Worm (Caenorhabditis elegans) whole organism, L4 larva: ENCODE measurements around the gene R10E8.8.

Source experiments
- F10B5.3 ChIP-seq: sonication (generic microtip); optimal IDR thresholded peaks from 2 replicates; lab custom pipeline; 2016; ENCODE audit warnings: mild to moderate bottlenecking, missing genetic modification characterization, missing compliant biosample characterization
- F26F4.8 ChIP-seq: fragments of 200-800 bp; sonication (Bioruptor generic); conservative IDR thresholded peaks from 2 replicates; pipeline ENCODE4 v1.3.6; 2022; ENCODE audit warnings: missing genetic modification characterization, missing compliant biosample characterization
- F44E2.7 ChIP-seq: fragments of 200-800 bp; sonication (Bioruptor generic); IDR thresholded peaks from 2 replicates; pipeline ENCODE4 v2.1.2; 2022; ENCODE audit warnings: missing genetic modification characterization, missing compliant biosample characterization
- F49E8.2 ChIP-seq: sonication (generic microtip); optimal IDR thresholded peaks from 2 replicates; lab custom pipeline; 2016; ENCODE audit warnings: missing compliant biosample characterization, mild to moderate bottlenecking, missing genetic modification characterization, borderline replicate concordance
- R02D3.7 ChIP-seq: fragments of 150-350 bp; sonication (generic microtip); optimal IDR thresholded peaks from 3 replicates; lab custom pipeline; 2014; ENCODE audit warnings: missing biosample characterization, missing genetic modification characterization
- T20F7.1 ChIP-seq: fragments of 200-800 bp; sonication (Bioruptor generic); optimal IDR thresholded peaks from 2 replicates; lab custom pipeline; 2018; ENCODE audit warnings: mild to moderate bottlenecking, missing genetic modification characterization, missing compliant biosample characterization
- T26A8.4 ChIP-seq: fragments of 200-800 bp; sonication (Bioruptor generic); IDR thresholded peaks from 2 replicates; pipeline ENCODE4 v1.3.6; 2022; ENCODE audit warnings: missing genetic modification characterization, missing compliant biosample characterization
- Y75B8A.6 ChIP-seq: fragments of 200-800 bp; sonication (Bioruptor generic); IDR thresholded peaks from 2 replicates; pipeline ENCODE4 v1.3.6; 2022; ENCODE audit warnings: missing genetic modification reagents, missing genetic modification characterization, missing compliant biosample characterization
- ZK337.2 ChIP-seq: fragments of 200-800 bp; sonication (Bioruptor generic); IDR thresholded peaks from 2 replicates; pipeline ENCODE4 v1.3.6; 2022; ENCODE audit warnings: missing genetic modification reagents, missing genetic modification characterization, missing compliant biosample characterization
- ZK546.5 ChIP-seq, 2 experiments: sonication (generic microtip); optimal IDR thresholded peaks; 2 replicates each; lab custom pipeline; 2017; ENCODE audit warnings: missing biosample characterization in 2 of 2, missing genetic modification characterization in 2 of 2
- aha-1 ChIP-seq: fragments of 150-350 bp; peaks from one replicate; lab custom pipeline; 2014; ENCODE audit warnings: missing biosample characterization, missing genetic modification characterization
- ama-1 ChIP-seq: fragments of 150-350 bp; optimal IDR thresholded peaks from 2 replicates; lab custom pipeline; 2014; ENCODE audit warnings: inconsistent platforms, mixed read lengths
- arid-1 ChIP-seq: fragments of 200-800 bp; sonication (Bioruptor generic); conservative IDR thresholded peaks from 2 replicates; pipeline ENCODE4 v1.3.6; 2022; ENCODE audit warnings: missing genetic modification reagents, missing genetic modification characterization, missing compliant biosample characterization
- ceh-28 ChIP-seq: fragments of 150-350 bp; optimal IDR thresholded peaks from 2 replicates; lab custom pipeline; 2014; ENCODE audit warnings: missing biosample characterization, missing genetic modification reagents, missing genetic modification characterization
- ceh-32 ChIP-seq: sonication (generic microtip); optimal IDR thresholded peaks from 2 replicates; lab custom pipeline; 2016; ENCODE audit warnings: mild to moderate bottlenecking, missing genetic modification characterization, missing compliant biosample characterization; ENCODE audit not compliant: poor library complexity
- ceh-62 ChIP-seq: sonication (generic microtip); optimal IDR thresholded peaks from 2 replicates; lab custom pipeline; 2017; ENCODE audit warnings: missing biosample characterization, missing genetic modification characterization
- ceh-82 ChIP-seq: sonication (generic microtip); optimal IDR thresholded peaks from 2 replicates; lab custom pipeline; 2017; ENCODE audit warnings: missing biosample characterization, missing genetic modification characterization
- daf-16 ChIP-seq, 3 experiments: sonication (generic microtip); optimal IDR thresholded peaks; 2 replicates each; lab custom pipeline; 2016 to 2017; ENCODE audit warnings: missing genetic modification characterization in 3 of 3, missing genetic modification reagents in 3 of 3, mild to moderate bottlenecking in 2 of 3, missing compliant biosample characterization in 2 of 3, missing biosample characterization in 1 of 3, moderate library complexity in 1 of 3
- dmd-6 ChIP-seq: fragments of 200-800 bp; sonication (Bioruptor generic); IDR thresholded peaks from 2 replicates; pipeline ENCODE4 v1.3.6; 2022; ENCODE audit warnings: missing genetic modification reagents, missing genetic modification characterization, missing compliant biosample characterization
- dmd-9 ChIP-seq: fragments of 200-800 bp; sonication (Bioruptor generic); IDR thresholded peaks from 2 replicates; pipeline ENCODE4 v1.3.6; 2022; ENCODE audit warnings: missing genetic modification reagents, missing genetic modification characterization, missing compliant biosample characterization
- dpl-1 ChIP-seq: fragments of 150-350 bp; optimal IDR thresholded peaks from 2 replicates; lab custom pipeline; 2014; ENCODE audit warnings: missing biosample characterization, missing genetic modification reagents, missing genetic modification characterization
- duxl-1 ChIP-seq: sonication (generic microtip); optimal IDR thresholded peaks from 2 replicates; lab custom pipeline; 2016; ENCODE audit warnings: mild to moderate bottlenecking, missing genetic modification characterization, moderate library complexity, missing compliant biosample characterization; ENCODE audit not compliant: poor library complexity
- dve-1 ChIP-seq: sonication (generic microtip); optimal IDR thresholded peaks from 2 replicates; lab custom pipeline; 2017; ENCODE audit warnings: antibody characterized with exemption, mild to moderate bottlenecking, missing genetic modification characterization, missing compliant biosample characterization; ENCODE audit not compliant: insufficient read depth
- egl-27 ChIP-seq: sonication (generic microtip); optimal IDR thresholded peaks from 3 replicates; lab custom pipeline; 2017; ENCODE audit warnings: missing biosample characterization, missing genetic modification reagents, missing genetic modification characterization
- egl-43 ChIP-seq: fragments of 200-800 bp; sonication (Bioruptor generic); IDR thresholded peaks from 2 replicates; pipeline ENCODE4 v1.3.6; 2022; ENCODE audit warnings: missing genetic modification reagents, missing genetic modification characterization, missing compliant biosample characterization
- hif-1 ChIP-seq, 2 experiments: sonication (generic microtip); optimal IDR thresholded peaks; 2 replicates each; lab custom pipeline; 2016 to 2017; ENCODE audit warnings: missing compliant biosample characterization in 2 of 2, missing genetic modification characterization in 2 of 2, missing genetic modification reagents in 2 of 2, missing genotype in 2 of 2, mild to moderate bottlenecking in 1 of 2
- hlh-11 ChIP-seq: fragments of 200-800 bp; sonication (Bioruptor generic); optimal IDR thresholded peaks from 2 replicates; lab custom pipeline; 2018; ENCODE audit warnings: mild to moderate bottlenecking, missing genetic modification characterization, missing compliant biosample characterization
- mep-1 ChIP-seq: fragments of 150-350 bp; sonication (generic microtip); optimal IDR thresholded peaks from 3 replicates; lab custom pipeline; 2014; ENCODE audit warnings: missing biosample characterization, missing genetic modification characterization
- mxl-2 ChIP-seq: fragments of 200-800 bp; sonication (Bioruptor generic); conservative IDR thresholded peaks from 2 replicates; pipeline ENCODE4 v1.3.6; 2022; ENCODE audit warnings: missing genetic modification reagents, missing genetic modification characterization, missing compliant biosample characterization
- mxl-3 ChIP-seq: fragments of 200-800 bp; sonication (Bioruptor generic); optimal IDR thresholded peaks from 2 replicates; lab custom pipeline; 2018; ENCODE audit warnings: mild to moderate bottlenecking, missing genetic modification characterization, missing compliant biosample characterization
- nhr-10 ChIP-seq: fragments of 150-350 bp; optimal IDR thresholded peaks from 2 replicates; lab custom pipeline; 2014; ENCODE audit warnings: missing biosample characterization, missing genetic modification characterization
- nhr-111 ChIP-seq: fragments of 200-800 bp; sonication (Bioruptor generic); optimal IDR thresholded peaks from 2 replicates; lab custom pipeline; 2018; ENCODE audit warnings: mild to moderate bottlenecking, missing genetic modification characterization, missing compliant biosample characterization
- nhr-28 ChIP-seq: fragments of 150-350 bp; optimal IDR thresholded peaks from 2 replicates; lab custom pipeline; 2014; ENCODE audit warnings: missing biosample characterization, missing genetic modification characterization
- nhr-6 ChIP-seq: fragments of 150-350 bp; optimal IDR thresholded peaks from 2 replicates; lab custom pipeline; 2014; ENCODE audit warnings: missing biosample characterization, missing genetic modification characterization
- pha-4 ChIP-seq, 2 experiments: fragments of 150-350 bp in 1 of 2; fragments of 200-800 bp in 1 of 2; sonication (Bioruptor generic) in 1 of 2; IDR thresholded peaks in 1 of 2; optimal IDR thresholded peaks in 1 of 2; 2 replicates each; pipeline versions ENCODE4 v1.3.6 to Lab custom; 2014 to 2022; ENCODE audit warnings: missing genetic modification characterization in 2 of 2, missing genetic modification reagents in 2 of 2, missing biosample characterization in 1 of 2, missing compliant biosample characterization in 1 of 2
- php-3 ChIP-seq: fragments of 200-800 bp; sonication (Bioruptor generic); IDR thresholded peaks from 2 replicates; pipeline ENCODE4 v1.3.6; 2022; ENCODE audit warnings: missing genetic modification reagents, missing genetic modification characterization, missing compliant biosample characterization
- pqm-1 ChIP-seq: sonication (generic microtip); optimal IDR thresholded peaks from 2 replicates; lab custom pipeline; 2017; ENCODE audit warnings: missing biosample characterization, missing genetic modification characterization
- rbr-2 ChIP-seq: sonication (generic microtip); optimal IDR thresholded peaks from 2 replicates; lab custom pipeline; 2016; ENCODE audit warnings: missing genotype, missing genetic modification characterization, missing compliant biosample characterization
- snpc-4 ChIP-seq: fragments of 150-350 bp; optimal IDR thresholded peaks from 2 replicates; lab custom pipeline; 2014; ENCODE audit warnings: missing biosample characterization, missing genetic modification characterization
- unc-130 ChIP-seq: sonication (generic microtip); optimal IDR thresholded peaks from 2 replicates; lab custom pipeline; 2016; ENCODE audit warnings: missing genetic modification reagents, missing genetic modification characterization, missing compliant biosample characterization
- unc-62 ChIP-seq, 3 experiments: fragments of 150-350 bp in 1 of 3; sonication (generic microtip); optimal IDR thresholded peaks in 2 of 3; peaks in 1 of 3; 1 replicate in 1 of 3; 2 replicates in 2 of 3; lab custom pipeline; 2014 to 2017; ENCODE audit warnings: missing biosample characterization in 3 of 3, missing genetic modification characterization in 3 of 3, missing genetic modification reagents in 3 of 3, missing genotype in 1 of 3
- zfp-2 ChIP-seq: sonication (generic microtip); optimal IDR thresholded peaks from 2 replicates; lab custom pipeline; 2016; ENCODE audit warnings: mild to moderate bottlenecking, missing genetic modification characterization, missing compliant biosample characterization
- zfp-3 ChIP-seq: fragments of 200-800 bp; sonication (Bioruptor generic); conservative IDR thresholded peaks from 2 replicates; pipeline ENCODE4 v1.3.6; 2022; ENCODE audit warnings: missing genetic modification reagents, missing genetic modification characterization, missing compliant biosample characterization
- ztf-7 ChIP-seq: fragments of 150-350 bp; optimal IDR thresholded peaks from 2 replicates; lab custom pipeline; 2014; ENCODE audit warnings: missing biosample characterization, missing genetic modification characterization

The R10E8.8 gene

ce11 chrV:18280778-18281177 lies 39.3 kb upstream of the R10E8.8 start, which contains the start of gene Y51A2A.16 (continued):
- no peak for TF ChIP-seq F26F4.8 (GFP tag; lab: Robert Waterston, UW)

DNA sequence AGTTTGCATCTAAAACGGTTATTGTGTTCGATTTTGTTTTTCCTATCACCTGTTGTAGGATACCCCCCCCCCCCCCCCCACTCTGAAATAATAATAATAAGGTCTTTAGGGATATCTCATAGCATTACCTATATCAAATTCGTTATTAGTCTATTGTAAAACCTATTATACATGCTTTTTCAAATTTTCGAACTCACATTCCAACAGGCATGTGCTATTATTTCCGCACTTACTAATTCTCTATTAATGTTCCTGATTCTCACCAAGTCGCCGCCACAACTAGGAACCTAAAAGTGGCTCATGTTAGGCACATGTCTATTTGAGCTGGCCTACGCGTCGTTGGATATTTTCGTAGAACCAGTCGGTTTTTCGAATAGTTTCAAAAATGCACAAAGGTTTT lies 28.9 kb upstream of the R10E8.8 start, which contains the start of gene Y37H2C.4:
Gene Y37H2C.4 (plus strand): TSS at position 301 of the 400 bp plus-strand sequence.
- TF ChIP-seq dve-1 (no peak), zfp-3 (GFP tag; lab: Robert Waterston, UW) (no peak), Y75B8A.6 (GFP tag; lab: Robert Waterston, UW) (no peak), mxl-3 (GFP tag; lab: Kevin White, UChicago) (no peak), unc-130 (no peak), mxl-2 (GFP tag; lab: Robert Waterston, UW) (no peak), egl-27 (tag; lab: Kevin White, UChicago) (no peak), pqm-1 (no peak), ama-1 (no peak), ztf-7 (no peak), F49E8.2 (tag; lab: Kevin White, UChicago) (no peak), hlh-11 (no peak), R02D3.7 (tag; lab: Kevin White, UChicago) (no peak), arid-1 (no peak), ZK546.5 (tag; optimal IDR thresholded peaks at IDR 0.05; lab: Kevin White, UChicago) (no peak), ceh-82 (no peak), F44E2.7 (no peak), nhr-6 (tag; lab: Kevin White, UChicago) (no peak)

- TF ChIP-seq mep-1 (tag; lab: Kevin White, UChicago) (no peak), T26A8.4 (GFP tag; lab: Robert Waterston, UW) (no peak), F10B5.3 (no peak), snpc-4 (no peak), rbr-2 (no peak), arid-1 (no peak), zfp-2 (tag; lab: Kevin White, UChicago) (no peak)
These were observed 28.4 kb upstream of the R10E8.8 start, which contains the start of gene skr-6 for ce11 chrV:18269885-18270284. TSS of gene skr-6 (minus strand) at chrV:18269985.

DNA sequence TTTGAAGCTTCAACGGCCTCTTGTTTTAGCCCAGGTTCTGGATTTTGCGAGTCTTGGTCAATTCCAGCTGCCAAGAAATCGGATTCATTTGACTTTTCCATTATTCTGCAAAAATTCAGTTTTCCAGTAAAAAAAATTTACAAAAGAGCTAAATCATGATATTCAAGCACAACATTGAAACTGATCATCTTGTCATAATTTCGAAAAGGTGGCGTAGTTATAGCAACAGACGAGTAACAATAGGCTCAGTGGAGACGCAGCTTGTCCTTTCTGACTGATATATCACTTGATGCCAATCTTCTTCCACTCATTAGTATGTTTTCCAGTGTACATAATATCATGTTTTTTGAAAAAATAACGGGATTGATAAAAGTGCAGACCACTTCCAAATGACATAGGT lies 27.3 kb upstream of the R10E8.8 start, which contains the start of gene fbxa-213:
Gene fbxa-213 (minus strand): TSS at position 101 of the 400 bp plus-strand sequence.
- TF ChIP-seq unc-62 (GFP tag; optimal IDR thresholded peaks at IDR 0.05 in 1 of 2; lab: Kevin White, UChicago) (peak in 1 of 2 experiments; percentile 55), unc-62 (tag; optimal IDR thresholded peaks at IDR 0.05; lab: Kevin White, UChicago) (no peak), ceh-28 (tag; lab: Kevin White, UChicago) (no peak), dpl-1 (GFP tag; lab: Kevin White, UChicago) (no peak), nhr-111 (GFP tag; lab: Kevin White, UChicago) (no peak)

ce11 chrV:18266238-18266637 lies 24.8 kb upstream of the R10E8.8 start, which contains the start of gene R10E8.6:
TSS of gene R10E8.6 (minus strand) at chrV:18266391.
- TF ChIP-seq ceh-62 (no peak), egl-27 (tag; lab: Kevin White, UChicago) (no peak), snpc-4 (no peak), nhr-28 (tag; lab: Kevin White, UChicago) (peak; percentile 35), ceh-32 (tag; lab: Kevin White, UChicago) (no peak), dmd-6 (GFP tag; lab: Robert Waterston, UW) (peak; percentile 45), dmd-9 (GFP tag; lab: Robert Waterston, UW) (no peak), hif-1 (tag; optimal IDR thresholded peaks at IDR 0.05; lab: Kevin White, UChicago) (no peak), dve-1 (peak; percentile 57), ZK337.2 (no peak), daf-16 (GFP tag; optimal IDR thresholded peaks at IDR 0.05; lab: Kevin White, UChicago) (no peak), daf-16 (tag; optimal IDR thresholded peaks at IDR 0.05; lab: Kevin White, UChicago) (peak; percentile 33), pha-4 (GFP tag; IDR thresholded peaks at IDR 0.05; lab: Robert Waterston, UW) (no peak), pha-4 (tag; optimal IDR thresholded peaks at IDR 0.05; lab: Kevin White, UChicago) (no peak), nhr-10 (tag; lab: Kevin White, UChicago) (no peak), arid-1 (no peak), T20F7.1 (GFP tag; lab: Kevin White, UChicago) (no peak), dpl-1 (GFP tag; lab: Kevin White, UChicago) (no peak), aha-1 (tag; lab: Kevin White, UChicago) (peak; percentile 79), egl-43 (GFP tag; lab: Robert Waterston, UW) (no peak), php-3 (GFP tag; lab: Robert Waterston, UW) (peak; percentile 93), nhr-6 (tag; lab: Kevin White, UChicago) (no peak), duxl-1 (tag; lab: Kevin White, UChicago) (no peak)
